Fruit fly (Drosophila melanogaster) whole organism, prepupa: ENCODE results near the gene pum.

Source experiments
- Blimp-1 ChIP-seq: fragments of 200-800 bp; sonication (Bioruptor generic); optimal IDR thresholded peaks from 3 replicates; lab custom pipeline; 2017; ENCODE audit warnings: missing biosample characterization, missing genetic modification characterization, mild to moderate bottlenecking, moderate library complexity, missing genetic modification reagents
- CG10631 ChIP-seq: fragments of 200-800 bp; sonication (Bioruptor generic); optimal IDR thresholded peaks from 2 replicates; lab custom pipeline; 2016; ENCODE audit warnings: missing biosample characterization, missing genetic modification characterization
- CG6854 ChIP-seq: fragments of 200-800 bp; sonication (Bioruptor generic); optimal IDR thresholded peaks from 2 replicates; lab custom pipeline; 2017; ENCODE audit warnings: missing biosample characterization, mild to moderate bottlenecking, missing genetic modification characterization
- CG7368 ChIP-seq: fragments of 200-800 bp; sonication (Bioruptor generic); optimal IDR thresholded peaks from 3 replicates; lab custom pipeline; 2016; ENCODE audit warnings: missing biosample characterization, missing genetic modification characterization
- CG8119 ChIP-seq: fragments of 200-800 bp; sonication (Bioruptor generic); IDR thresholded peaks from 3 replicates; pipeline ENCODE4 v1.3.6; 2022; ENCODE audit warnings: missing biosample characterization, missing genetic modification characterization
- Eip93F ChIP-seq: fragments of 200-800 bp; sonication (Bioruptor generic); optimal IDR thresholded peaks from 2 replicates; lab custom pipeline; 2016; ENCODE audit warnings: missing biosample characterization, mild to moderate bottlenecking, missing genetic modification characterization
- Smox ChIP-seq: fragments of 200-800 bp; sonication (Bioruptor generic); optimal IDR thresholded peaks from 3 replicates; lab custom pipeline; 2016; ENCODE audit warnings: missing biosample characterization, missing genetic modification characterization
- dsx ChIP-seq: fragments of 200-800 bp; optimal IDR thresholded peaks from 3 replicates; lab custom pipeline; 2019; ENCODE audit warnings: missing biosample characterization, mild to moderate bottlenecking, missing genetic modification characterization, moderate library complexity; ENCODE audit not compliant: poor library complexity, severe bottlenecking
- eg ChIP-seq: fragments of 200-800 bp; sonication (Bioruptor generic); IDR thresholded peaks from 3 replicates; pipeline ENCODE4 v1.3.6; 2022; ENCODE audit warnings: missing biosample characterization, missing genetic modification characterization
- fd59A ChIP-seq: fragments of 200-800 bp; sonication (Bioruptor generic); optimal IDR thresholded peaks from 2 replicates; lab custom pipeline; 2017; ENCODE audit warnings: missing biosample characterization, mild to moderate bottlenecking, missing genetic modification characterization, missing genetic modification reagents
- fd85E ChIP-seq: fragments of 200-800 bp; sonication (Bioruptor generic); optimal IDR thresholded peaks from 3 replicates; lab custom pipeline; 2016; ENCODE audit warnings: missing biosample characterization, missing genetic modification characterization
- ss ChIP-seq, 2 experiments: fragments of 200-800 bp; sonication (Bioruptor generic); optimal IDR thresholded peaks; 2 replicates in 1 of 2; 3 replicates in 1 of 2; lab custom pipeline; 2017 to 2018; ENCODE audit warnings: mild to moderate bottlenecking in 2 of 2, missing biosample characterization in 2 of 2, missing genetic modification characterization in 2 of 2, moderate library complexity in 1 of 2
- svp ChIP-seq: fragments of 200-800 bp; sonication (Bioruptor generic); peaks from one replicate; lab custom pipeline; 2016; ENCODE audit warnings: missing biosample characterization, missing genetic modification characterization

- no peak for TF ChIP-seq CG6854
- TF ChIP-seq Smox = no peak
- no peak for TF ChIP-seq ss (GFP tag; optimal IDR thresholded peaks at IDR 0.05; lab: Kevin White, UChicago)
- TF ChIP-seq eg = no peak
- no peak for TF ChIP-seq svp (GFP tag; lab: Kevin White, UChicago)
- TF ChIP-seq Eip93F (GFP tag; lab: Kevin White, UChicago) = no peak
- TF ChIP-seq CG8119 (GFP tag; lab: Robert Waterston, UW) = no peak
- TF ChIP-seq CG7368 = no peak
- TF ChIP-seq fd85E (GFP tag; lab: Kevin White, UChicago) = no peak
- TF ChIP-seq dsx = no peak
- TF ChIP-seq fd59A (GFP tag; lab: Kevin White, UChicago) = no peak
- no peak for TF ChIP-seq CG10631 (GFP tag; lab: Kevin White, UChicago)
- TF ChIP-seq Blimp-1 (GFP tag; lab: Kevin White, UChicago) = no peak
Observed at dm6 chr3R:9140165-9140564, 97.3 kb downstream of the pum start.
